Worm (Caenorhabditis elegans) whole organism, L4 larva: Measurements from ENCODE around the gene fax-1.
A peak's percentile ranks its signal among the peaks of the same experiment; 100 is the strongest.

Source experiments
- D1046.2 ChIP-seq: fragments of 200-800 bp; sonication (Bioruptor generic); IDR thresholded peaks from 2 replicates; pipeline ENCODE4 v1.3.6; 2022; ENCODE audit warnings: missing genetic modification characterization, missing compliant biosample characterization
- F26F4.8 ChIP-seq: fragments of 200-800 bp; sonication (Bioruptor generic); conservative IDR thresholded peaks from 2 replicates; pipeline ENCODE4 v1.3.6; 2022; ENCODE audit warnings: missing genetic modification characterization, missing compliant biosample characterization
- F44E2.7 ChIP-seq: fragments of 200-800 bp; sonication (Bioruptor generic); IDR thresholded peaks from 2 replicates; pipeline ENCODE4 v2.1.2; 2022; ENCODE audit warnings: missing genetic modification characterization, missing compliant biosample characterization
- F49E8.2 ChIP-seq: sonication (generic microtip); optimal IDR thresholded peaks from 2 replicates; lab custom pipeline; 2016; ENCODE audit warnings: missing compliant biosample characterization, mild to moderate bottlenecking, missing genetic modification characterization, borderline replicate concordance
- T20F7.1 ChIP-seq: fragments of 200-800 bp; sonication (Bioruptor generic); optimal IDR thresholded peaks from 2 replicates; lab custom pipeline; 2018; ENCODE audit warnings: mild to moderate bottlenecking, missing genetic modification characterization, missing compliant biosample characterization
- T26A8.4 ChIP-seq: fragments of 200-800 bp; sonication (Bioruptor generic); IDR thresholded peaks from 2 replicates; pipeline ENCODE4 v1.3.6; 2022; ENCODE audit warnings: missing genetic modification characterization, missing compliant biosample characterization
- Y5F2A.4 ChIP-seq: fragments of 200-800 bp; sonication (Bioruptor generic); optimal IDR thresholded peaks from 2 replicates; lab custom pipeline; 2018; ENCODE audit warnings: mild to moderate bottlenecking, missing genetic modification characterization, missing compliant biosample characterization
- Y75B8A.6 ChIP-seq: fragments of 200-800 bp; sonication (Bioruptor generic); IDR thresholded peaks from 2 replicates; pipeline ENCODE4 v1.3.6; 2022; ENCODE audit warnings: missing genetic modification reagents, missing genetic modification characterization, missing compliant biosample characterization
- ZK337.2 ChIP-seq: fragments of 200-800 bp; sonication (Bioruptor generic); IDR thresholded peaks from 2 replicates; pipeline ENCODE4 v1.3.6; 2022; ENCODE audit warnings: missing genetic modification reagents, missing genetic modification characterization, missing compliant biosample characterization
- ZK546.5 ChIP-seq, 2 experiments: sonication (generic microtip); optimal IDR thresholded peaks; 2 replicates each; lab custom pipeline; 2017; ENCODE audit warnings: missing biosample characterization in 2 of 2, missing genetic modification characterization in 2 of 2
- aha-1 ChIP-seq: fragments of 150-350 bp; peaks from one replicate; lab custom pipeline; 2014; ENCODE audit warnings: missing biosample characterization, missing genetic modification characterization
- aly-2 ChIP-seq: sonication (generic microtip); optimal IDR thresholded peaks from 2 replicates; lab custom pipeline; 2018; ENCODE audit warnings: missing biosample characterization, missing genetic modification characterization
- ama-1 ChIP-seq: fragments of 150-350 bp; optimal IDR thresholded peaks from 2 replicates; lab custom pipeline; 2014; ENCODE audit warnings: inconsistent platforms, mixed read lengths
- attf-4 ChIP-seq: sonication (generic microtip); optimal IDR thresholded peaks from 3 replicates; lab custom pipeline; 2017; ENCODE audit warnings: missing biosample characterization, missing genetic modification characterization
- ceh-20 ChIP-seq: fragments of 200-800 bp; sonication (Bioruptor generic); IDR thresholded peaks from 2 replicates; pipeline ENCODE4 v1.3.6; 2022; ENCODE audit warnings: missing genetic modification reagents, missing genetic modification characterization, missing compliant biosample characterization
- ceh-32 ChIP-seq: sonication (generic microtip); optimal IDR thresholded peaks from 2 replicates; lab custom pipeline; 2016; ENCODE audit warnings: mild to moderate bottlenecking, missing genetic modification characterization, missing compliant biosample characterization; ENCODE audit not compliant: poor library complexity
- ceh-44 ChIP-seq: fragments of 200-800 bp; sonication (Bioruptor generic); IDR thresholded peaks from 2 replicates; pipeline ENCODE4 v1.3.6; 2022; ENCODE audit warnings: missing genetic modification reagents, missing genetic modification characterization, missing compliant biosample characterization
- ceh-82 ChIP-seq: sonication (generic microtip); optimal IDR thresholded peaks from 2 replicates; lab custom pipeline; 2017; ENCODE audit warnings: missing biosample characterization, missing genetic modification characterization
- cey-2 ChIP-seq: sonication (generic microtip); optimal IDR thresholded peaks from 3 replicates; lab custom pipeline; 2017; ENCODE audit warnings: missing genetic modification characterization, mild to moderate bottlenecking, missing compliant biosample characterization, antibody characterized with exemption, borderline replicate concordance; ENCODE audit not compliant: insufficient read depth
- ctbp-1 ChIP-seq: fragments of 200-800 bp; sonication (Bioruptor generic); IDR thresholded peaks from 2 replicates; pipeline ENCODE4 v1.3.6; 2022; ENCODE audit warnings: missing genetic modification reagents, missing genetic modification characterization, missing compliant biosample characterization
- daf-19 ChIP-seq: fragments of 200-800 bp; sonication (Bioruptor generic); conservative IDR thresholded peaks from 2 replicates; pipeline ENCODE4 v1.3.6; 2022; ENCODE audit warnings: missing genetic modification characterization, missing compliant biosample characterization
- dmd-8 ChIP-seq: fragments of 200-800 bp; sonication (Bioruptor generic); IDR thresholded peaks from 2 replicates; pipeline ENCODE4 v1.3.6; 2022; ENCODE audit warnings: missing genetic modification characterization, missing compliant biosample characterization
- dmd-9 ChIP-seq: fragments of 200-800 bp; sonication (Bioruptor generic); IDR thresholded peaks from 2 replicates; pipeline ENCODE4 v1.3.6; 2022; ENCODE audit warnings: missing genetic modification reagents, missing genetic modification characterization, missing compliant biosample characterization
- dpl-1 ChIP-seq: fragments of 150-350 bp; optimal IDR thresholded peaks from 2 replicates; lab custom pipeline; 2014; ENCODE audit warnings: missing biosample characterization, missing genetic modification reagents, missing genetic modification characterization
- duxl-1 ChIP-seq: sonication (generic microtip); optimal IDR thresholded peaks from 2 replicates; lab custom pipeline; 2016; ENCODE audit warnings: mild to moderate bottlenecking, missing genetic modification characterization, moderate library complexity, missing compliant biosample characterization; ENCODE audit not compliant: poor library complexity
- dve-1 ChIP-seq: sonication (generic microtip); optimal IDR thresholded peaks from 2 replicates; lab custom pipeline; 2017; ENCODE audit warnings: antibody characterized with exemption, mild to moderate bottlenecking, missing genetic modification characterization, missing compliant biosample characterization; ENCODE audit not compliant: insufficient read depth
- fkh-10 ChIP-seq: fragments of 150-350 bp; optimal IDR thresholded peaks from 2 replicates; lab custom pipeline; 2014; ENCODE audit warnings: missing biosample characterization, missing genetic modification reagents, missing genetic modification characterization
- fos-1 ChIP-seq: fragments of 150-350 bp; optimal IDR thresholded peaks from 2 replicates; lab custom pipeline; 2014; ENCODE audit warnings: missing biosample characterization, missing genetic modification characterization
- hlh-11 ChIP-seq: fragments of 200-800 bp; sonication (Bioruptor generic); optimal IDR thresholded peaks from 2 replicates; lab custom pipeline; 2018; ENCODE audit warnings: mild to moderate bottlenecking, missing genetic modification characterization, missing compliant biosample characterization
- hmg-1.1 ChIP-seq: fragments of 200-800 bp; sonication (Bioruptor generic); IDR thresholded peaks from 2 replicates; pipeline ENCODE4 v1.3.6; 2022; ENCODE audit warnings: missing genetic modification reagents, missing genetic modification characterization, missing compliant biosample characterization
- jun-1 ChIP-seq: fragments of 150-350 bp; optimal IDR thresholded peaks from 2 replicates; lab custom pipeline; 2014; ENCODE audit warnings: missing biosample characterization, missing genetic modification reagents, missing genetic modification characterization
- lin-13 ChIP-seq: fragments of 150-350 bp; optimal IDR thresholded peaks from 2 replicates; lab custom pipeline; 2014; ENCODE audit warnings: missing biosample characterization, missing genetic modification reagents, missing genetic modification characterization
- lin-29 ChIP-seq: fragments of 200-800 bp; sonication (Bioruptor generic); IDR thresholded peaks from 2 replicates; pipeline ENCODE4 v1.3.6; 2022; ENCODE audit warnings: missing genetic modification reagents, missing genetic modification characterization, missing compliant biosample characterization
- lir-3 ChIP-seq: sonication (generic microtip); optimal IDR thresholded peaks from 2 replicates; lab custom pipeline; 2016; ENCODE audit warnings: mild to moderate bottlenecking, missing genetic modification characterization, missing compliant biosample characterization
- mdt-29 ChIP-seq: fragments of 200-800 bp; sonication (Bioruptor generic); IDR thresholded peaks from 2 replicates; pipeline ENCODE4 v1.3.6; 2022; ENCODE audit warnings: missing genetic modification reagents, missing genetic modification characterization, missing compliant biosample characterization
- mxl-2 ChIP-seq: fragments of 200-800 bp; sonication (Bioruptor generic); conservative IDR thresholded peaks from 2 replicates; pipeline ENCODE4 v1.3.6; 2022; ENCODE audit warnings: missing genetic modification reagents, missing genetic modification characterization, missing compliant biosample characterization
- mxl-3 ChIP-seq: fragments of 200-800 bp; sonication (Bioruptor generic); optimal IDR thresholded peaks from 2 replicates; lab custom pipeline; 2018; ENCODE audit warnings: mild to moderate bottlenecking, missing genetic modification characterization, missing compliant biosample characterization
- nhr-10 ChIP-seq: fragments of 150-350 bp; optimal IDR thresholded peaks from 2 replicates; lab custom pipeline; 2014; ENCODE audit warnings: missing biosample characterization, missing genetic modification characterization
- nhr-11 ChIP-seq: fragments of 150-350 bp; optimal IDR thresholded peaks from 2 replicates; lab custom pipeline; 2014; ENCODE audit warnings: missing biosample characterization, missing genetic modification characterization
- nhr-77 ChIP-seq: fragments of 150-350 bp; optimal IDR thresholded peaks from 2 replicates; lab custom pipeline; 2014; ENCODE audit warnings: missing biosample characterization, missing genetic modification characterization
- php-3 ChIP-seq: fragments of 200-800 bp; sonication (Bioruptor generic); IDR thresholded peaks from 2 replicates; pipeline ENCODE4 v1.3.6; 2022; ENCODE audit warnings: missing genetic modification reagents, missing genetic modification characterization, missing compliant biosample characterization
- rbr-2 ChIP-seq: sonication (generic microtip); optimal IDR thresholded peaks from 2 replicates; lab custom pipeline; 2016; ENCODE audit warnings: missing genotype, missing genetic modification characterization, missing compliant biosample characterization
- saeg-2 ChIP-seq: fragments of 200-800 bp; sonication (Bioruptor generic); IDR thresholded peaks from 2 replicates; pipeline ENCODE4 v1.3.6; 2022; ENCODE audit warnings: missing genetic modification reagents, missing genetic modification characterization, missing compliant biosample characterization
- sdz-12 ChIP-seq: fragments of 200-800 bp; sonication (Bioruptor generic); optimal IDR thresholded peaks from 2 replicates; lab custom pipeline; 2018; ENCODE audit warnings: mild to moderate bottlenecking, missing genetic modification characterization, missing compliant biosample characterization
- skn-1 ChIP-seq: fragments of 150-350 bp; optimal IDR thresholded peaks from 2 replicates; lab custom pipeline; 2014; ENCODE audit warnings: missing biosample characterization, missing genetic modification characterization
- snpc-1.2 ChIP-seq: fragments of 200-800 bp; sonication (Bioruptor generic); IDR thresholded peaks from 2 replicates; pipeline ENCODE4 v1.3.6; 2022; ENCODE audit warnings: missing genetic modification reagents, missing genetic modification characterization, missing compliant biosample characterization
- spr-1 ChIP-seq: sonication (generic microtip); optimal IDR thresholded peaks from 2 replicates; lab custom pipeline; 2016; ENCODE audit warnings: mild to moderate bottlenecking, missing genetic modification characterization, missing compliant biosample characterization
- spr-3 ChIP-seq: fragments of 200-800 bp; sonication (Bioruptor generic); optimal IDR thresholded peaks from 2 replicates; lab custom pipeline; 2018; ENCODE audit warnings: mild to moderate bottlenecking, missing genetic modification characterization, missing compliant biosample characterization
- tra-1 ChIP-seq: fragments of 200-800 bp; sonication (Bioruptor generic); IDR thresholded peaks from 2 replicates; pipeline ENCODE4 v1.3.6; 2022; ENCODE audit warnings: missing genetic modification reagents, missing genetic modification characterization, missing compliant biosample characterization
- unc-62 ChIP-seq, 3 experiments: fragments of 150-350 bp in 1 of 3; sonication (generic microtip); optimal IDR thresholded peaks in 2 of 3; peaks in 1 of 3; 1 replicate in 1 of 3; 2 replicates in 2 of 3; lab custom pipeline; 2014 to 2017; ENCODE audit warnings: missing biosample characterization in 3 of 3, missing genetic modification characterization in 3 of 3, missing genetic modification reagents in 3 of 3, missing genotype in 1 of 3
- zip-11 ChIP-seq: fragments of 200-800 bp; sonication (Bioruptor generic); IDR thresholded peaks from 2 replicates; pipeline ENCODE4 v1.3.6; 2022; ENCODE audit warnings: missing genetic modification characterization, missing compliant biosample characterization
- ztf-11 ChIP-seq: fragments of 150-350 bp; optimal IDR thresholded peaks from 2 replicates; lab custom pipeline; 2014; ENCODE audit warnings: missing biosample characterization, missing genetic modification characterization

The fax-1 gene

DNA sequence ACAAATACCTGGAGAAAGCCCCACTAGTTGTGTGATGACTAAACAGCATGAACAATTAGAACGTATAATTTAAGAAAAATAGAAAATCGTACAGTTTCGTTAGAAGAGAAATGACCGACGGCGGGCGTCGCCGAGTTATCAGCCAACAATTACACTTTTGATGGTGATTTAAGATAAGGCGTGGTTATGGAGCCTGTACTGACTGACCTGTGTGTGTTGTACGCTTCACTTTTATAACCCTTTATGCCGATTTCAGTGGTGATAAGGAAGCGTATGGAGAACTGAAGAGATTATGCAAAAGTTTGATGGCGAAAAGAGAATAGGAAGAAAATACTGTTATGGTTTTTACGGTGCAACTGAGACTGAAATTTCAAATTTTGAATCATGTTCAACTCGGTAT, 46.0 kb downstream of the fax-1 start (continued):
- TF ChIP-seq D1046.2 (GFP tag; lab: Robert Waterston, UW): no peak
- TF ChIP-seq F44E2.7 (GFP tag; lab: Robert Waterston, UW): no peak
- TF ChIP-seq mxl-3 (GFP tag; lab: Kevin White, UChicago): peak; percentile 31
- peak; percentile 79 for TF ChIP-seq nhr-77
- TF ChIP-seq zip-11 (GFP tag; lab: Robert Waterston, UW): no peak
- no peak for TF ChIP-seq dpl-1
- no peak for TF ChIP-seq daf-19
- TF ChIP-seq saeg-2 (GFP tag; lab: Robert Waterston, UW): 0 out of 2 replicates have a peak, but pooled peaks have one; percentile 22
- no peak for TF ChIP-seq ctbp-1 (GFP tag; lab: Robert Waterston, UW)
- TF ChIP-seq nhr-11 (tag; lab: Kevin White, UChicago): no peak
- no peak for TF ChIP-seq ama-1 (lab: Kevin White, UChicago)
- no peak for TF ChIP-seq nhr-10 (tag; lab: Kevin White, UChicago)
- TF ChIP-seq F26F4.8 (GFP tag; lab: Robert Waterston, UW): no peak
- no peak for TF ChIP-seq F49E8.2
- TF ChIP-seq ztf-11 (tag; lab: Kevin White, UChicago): no peak
- no peak for TF ChIP-seq lin-13
- TF ChIP-seq mxl-2 (GFP tag; lab: Robert Waterston, UW): no peak
- TF ChIP-seq cey-2 (tag; lab: Kevin White, UChicago): no peak
- TF ChIP-seq lir-3 (tag; lab: Kevin White, UChicago): no peak
- TF ChIP-seq ZK546.5 (tag; optimal IDR thresholded peaks at IDR 0.05; lab: Kevin White, UChicago): no peak
- no peak for TF ChIP-seq spr-1 (tag; lab: Kevin White, UChicago)
- TF ChIP-seq T20F7.1 (GFP tag; lab: Kevin White, UChicago): no peak
- TF ChIP-seq tra-1: 0 out of 2 replicates have a peak, but pooled peaks have one; percentile 44
- no peak for TF ChIP-seq aly-2 (tag; lab: Kevin White, UChicago)
- no peak for TF ChIP-seq skn-1
- no peak for TF ChIP-seq ZK337.2 (GFP tag; lab: Robert Waterston, UW)
- no peak for TF ChIP-seq ceh-20 (GFP tag; lab: Robert Waterston, UW)
- no peak for TF ChIP-seq lin-29 (GFP tag; lab: Robert Waterston, UW)
- peak; percentile 97 for TF ChIP-seq php-3 (GFP tag; lab: Robert Waterston, UW)
- no peak for TF ChIP-seq fkh-10
- no peak for TF ChIP-seq rbr-2
- no peak for TF ChIP-seq sdz-12
- no peak for TF ChIP-seq fos-1 (tag; lab: Kevin White, UChicago)
- TF ChIP-seq aha-1: no peak
- no peak for TF ChIP-seq dmd-8 (GFP tag; lab: Robert Waterston, UW)
- no peak for TF ChIP-seq duxl-1
- TF ChIP-seq ceh-44 (GFP tag; lab: Robert Waterston, UW): no peak
- no peak for TF ChIP-seq hmg-1.1 (GFP tag; lab: Robert Waterston, UW)
- TF ChIP-seq mdt-29 (GFP tag; lab: Robert Waterston, UW): no peak
- 0 out of 2 replicates have a peak, but pooled peaks have one; percentile 33 for TF ChIP-seq T26A8.4 (GFP tag; lab: Robert Waterston, UW)
- no peak for TF ChIP-seq spr-3 (GFP tag; lab: Kevin White, UChicago)
- TF ChIP-seq dve-1 (tag; lab: Kevin White, UChicago): peak; percentile 86
- TF ChIP-seq unc-62 (GFP tag; optimal IDR thresholded peaks at IDR 0.05 in 1 of 2; lab: Kevin White, UChicago): peak in 1 of 2 experiments; percentile 69
- no peak for TF ChIP-seq unc-62 (tag; optimal IDR thresholded peaks at IDR 0.05; lab: Kevin White, UChicago)
- no peak for TF ChIP-seq ceh-32 (tag; lab: Kevin White, UChicago)
- peak; percentile 87 for TF ChIP-seq hlh-11 (tag; lab: Kevin White, UChicago)
- TF ChIP-seq Y5F2A.4: no peak
- no peak for TF ChIP-seq ceh-82 (tag; lab: Kevin White, UChicago)
- no peak for TF ChIP-seq Y75B8A.6 (GFP tag; lab: Robert Waterston, UW)
- TF ChIP-seq attf-4 (tag; lab: Kevin White, UChicago): no peak
- TF ChIP-seq dmd-9 (GFP tag; lab: Robert Waterston, UW): no peak
- no peak for TF ChIP-seq jun-1 (tag; lab: Kevin White, UChicago)
- no peak for TF ChIP-seq snpc-1.2 (GFP tag; lab: Robert Waterston, UW)
